Fruit fly (Drosophila melanogaster) whole organism, prepupa: ENCODE measurements around the gene Lk.

Experiments used
- CG10669 ChIP-seq: fragments of 200-800 bp; sonication (Bioruptor generic); optimal IDR thresholded peaks from 3 replicates; lab custom pipeline; 2018; ENCODE audit warnings: missing biosample characterization, mild to moderate bottlenecking, missing genetic modification characterization, moderate library complexity
- CG3032 ChIP-seq: fragments of 200-800 bp; optimal IDR thresholded peaks from 2 replicates; lab custom pipeline; 2019; ENCODE audit warnings: missing biosample characterization, mild to moderate bottlenecking, missing genetic modification characterization, moderate library complexity
- Eip75B ChIP-seq: fragments of 200-800 bp; sonication (Bioruptor generic); optimal IDR thresholded peaks from 3 replicates; lab custom pipeline; 2016; ENCODE audit warnings: missing biosample characterization, missing genetic modification characterization
- Gug ChIP-seq: fragments of 200-800 bp; sonication (Bioruptor generic); IDR thresholded peaks from 2 replicates; pipeline ENCODE4 v1.3.6; 2022; ENCODE audit warnings: missing biosample characterization, missing genetic modification characterization
- Sox102F ChIP-seq: fragments of 200-800 bp; sonication (Bioruptor generic); optimal IDR thresholded peaks from 2 replicates; lab custom pipeline; 2016; ENCODE audit warnings: missing biosample characterization, mild to moderate bottlenecking, missing genetic modification characterization
- pdm3 ChIP-seq: fragments of 200-800 bp; sonication (Bioruptor generic); optimal IDR thresholded peaks from 3 replicates; lab custom pipeline; 2016; ENCODE audit warnings: missing biosample characterization, missing genetic modification characterization

DNA sequence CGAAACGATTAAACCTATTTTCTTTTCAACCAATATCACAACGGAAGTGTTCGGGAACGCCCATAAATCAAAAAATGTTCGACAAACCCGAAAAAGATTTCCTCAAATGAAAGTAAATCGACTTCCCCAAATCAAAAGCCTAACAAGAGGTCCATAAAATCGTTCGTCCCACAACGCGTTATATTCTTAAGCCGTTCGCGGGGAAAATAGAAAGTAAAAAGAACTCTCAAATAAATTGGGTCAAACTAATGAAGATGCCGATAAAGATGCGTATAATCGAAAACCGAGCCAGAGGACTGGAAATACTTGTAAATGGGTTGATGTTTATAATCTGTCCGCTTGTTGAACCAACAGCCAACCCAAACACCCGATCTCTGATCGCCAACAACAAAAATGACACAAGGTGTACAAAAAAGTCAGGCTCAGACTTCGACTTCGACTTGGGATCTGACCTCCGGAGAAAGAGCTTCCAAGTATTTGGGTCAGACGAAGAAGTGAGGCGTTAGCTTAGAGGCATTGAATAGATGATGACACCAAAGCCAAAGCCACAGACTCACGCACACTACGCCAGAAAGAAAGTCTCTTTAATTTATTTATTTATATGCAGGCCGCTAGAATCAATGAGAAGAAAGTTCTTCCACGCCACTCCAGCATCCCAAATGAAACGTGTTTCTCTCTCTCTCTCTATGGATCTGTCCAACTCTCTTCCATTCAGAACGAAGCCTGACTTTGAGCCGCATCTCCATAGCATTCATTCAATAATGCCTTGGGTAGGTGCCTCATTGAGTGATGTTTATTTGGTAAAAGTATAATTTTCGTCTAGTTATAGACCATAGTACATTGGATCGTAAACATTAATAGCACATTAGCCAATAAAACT, 37.8 kb downstream of the Lk start:
- TF ChIP-seq Gug (GFP tag; lab: Robert Waterston, UW) (no peak), Sox102F (GFP tag; lab: Kevin White, UChicago) (no peak), Eip75B (GFP tag; lab: Kevin White, UChicago) (no peak), pdm3 (no peak), CG3032 (tag; lab: Kevin White, UChicago) (no peak), CG10669 (GFP tag; lab: Kevin White, UChicago) (no peak)
